Worm (Caenorhabditis elegans) whole organism, early embryonic: Measurements from ENCODE around the gene K11E4.6.

Source experiments
- B0310.2 ChIP-seq: sonication (generic microtip); optimal IDR thresholded peaks from 2 replicates; lab custom pipeline; 2016; ENCODE audit warnings: mild to moderate bottlenecking, missing genetic modification characterization, missing compliant biosample characterization
- F13C5.2 ChIP-seq: sonication (generic microtip); optimal IDR thresholded peaks from 2 replicates; lab custom pipeline; 2017; ENCODE audit warnings: mild to moderate bottlenecking, missing genetic modification characterization, inconsistent platforms, missing compliant biosample characterization
- aly-1 ChIP-seq: sonication (generic microtip); optimal IDR thresholded peaks from 2 replicates; lab custom pipeline; 2016; ENCODE audit warnings: missing genetic modification characterization, missing compliant biosample characterization
- ama-1 ChIP-seq: fragments of 150-350 bp; optimal IDR thresholded peaks from 2 replicates; lab custom pipeline; 2014
- ceh-13 ChIP-seq: fragments of 200-800 bp; sonication (Bioruptor generic); optimal IDR thresholded peaks from 2 replicates; lab custom pipeline; 2018; ENCODE audit warnings: mild to moderate bottlenecking, missing genetic modification characterization, missing compliant biosample characterization
- ceh-36 ChIP-seq: sonication (generic microtip); optimal IDR thresholded peaks from 2 replicates; lab custom pipeline; 2016; ENCODE audit warnings: missing genetic modification characterization, inconsistent platforms, missing compliant biosample characterization
- ets-7 ChIP-seq: sonication (generic microtip); optimal IDR thresholded peaks from 2 replicates; lab custom pipeline; 2016; ENCODE audit warnings: missing genotype, missing genetic modification characterization, missing compliant biosample characterization
- flt-1 ChIP-seq: fragments of 200-800 bp; sonication (Bioruptor generic); IDR thresholded peaks from 2 replicates; pipeline ENCODE4 v1.3.6; 2022; ENCODE audit warnings: missing genetic modification characterization, missing compliant biosample characterization
- hmbx-1 ChIP-seq: sonication (generic microtip); optimal IDR thresholded peaks from 2 replicates; lab custom pipeline; 2016; ENCODE audit warnings: mild to moderate bottlenecking, missing genetic modification characterization, missing compliant biosample characterization
- hmg-4 ChIP-seq: fragments of 200-800 bp; sonication (Bioruptor generic); optimal IDR thresholded peaks from 2 replicates; lab custom pipeline; 2018; ENCODE audit warnings: mild to moderate bottlenecking, missing genetic modification characterization, missing compliant biosample characterization
- hnd-1 ChIP-seq: sonication (generic microtip); optimal IDR thresholded peaks from 2 replicates; lab custom pipeline; 2016; ENCODE audit warnings: missing genetic modification characterization, missing compliant biosample characterization
- pes-1 ChIP-seq: fragments of 200-800 bp; sonication (Bioruptor generic); IDR thresholded peaks from 2 replicates; pipeline ENCODE4 v1.3.6; 2022; ENCODE audit warnings: missing genetic modification reagents, missing genetic modification characterization, missing compliant biosample characterization
- scrt-1 ChIP-seq: fragments of 200-800 bp; sonication (Bioruptor generic); IDR thresholded peaks from 2 replicates; pipeline ENCODE4 v1.3.6; 2022; ENCODE audit warnings: missing genetic modification characterization, missing compliant biosample characterization
- sea-1 ChIP-seq: fragments of 200-800 bp; sonication (Bioruptor generic); conservative IDR thresholded peaks from 2 replicates; pipeline ENCODE4 v1.3.6; 2022; ENCODE audit warnings: missing genetic modification characterization, missing compliant biosample characterization
- tbx-11 ChIP-seq: fragments of 200-800 bp; sonication (Bioruptor generic); IDR thresholded peaks from 2 replicates; pipeline ENCODE4 v1.3.6; 2022; ENCODE audit warnings: missing genetic modification characterization, missing compliant biosample characterization
- tbx-37 ChIP-seq: fragments of 200-800 bp; sonication (Bioruptor generic); conservative IDR thresholded peaks from 2 replicates; pipeline ENCODE4 v1.3.6; 2022; ENCODE audit warnings: missing genetic modification reagents, missing genetic modification characterization, missing compliant biosample characterization
- tra-4 ChIP-seq: sonication (generic microtip); optimal IDR thresholded peaks from 2 replicates; lab custom pipeline; 2017; ENCODE audit warnings: missing genetic modification characterization, missing compliant biosample characterization

K11E4.6 gene

ce11 chrX:13767282-13767681, 42.8 kb downstream of the K11E4.6 start:
- TF ChIP-seq ama-1 (no peak), sea-1 (GFP tag; lab: Robert Waterston, UW) (no peak), ceh-13 (GFP tag; lab: Kevin White, UChicago) (no peak), ets-7 (tag; lab: Kevin White, UChicago) (no peak), hmg-4 (no peak), tbx-11 (no peak), F13C5.2 (tag; lab: Kevin White, UChicago) (no peak), scrt-1 (no peak), hmbx-1 (tag; lab: Kevin White, UChicago) (no peak), hnd-1 (tag; lab: Kevin White, UChicago) (no peak), B0310.2 (no peak), aly-1 (tag; lab: Kevin White, UChicago) (no peak), ceh-36 (tag; lab: Kevin White, UChicago) (no peak), pes-1 (no peak), tbx-37 (GFP tag; lab: Robert Waterston, UW) (no peak), flt-1 (GFP tag; lab: Robert Waterston, UW) (no peak), tra-4 (tag; lab: Kevin White, UChicago) (no peak)

ce11 chrX:13768562-13768961, 44.1 kb downstream of the K11E4.6 start:
- TF ChIP-seq pes-1 (no peak), ets-7 (tag; lab: Kevin White, UChicago) (no peak), hnd-1 (tag; lab: Kevin White, UChicago) (no peak), hmbx-1 (tag; lab: Kevin White, UChicago) (no peak), F13C5.2 (tag; lab: Kevin White, UChicago) (no peak), hmg-4 (no peak), tbx-11 (no peak)

- TF ChIP-seq pes-1, result no peak
- TF ChIP-seq tbx-11, result no peak
- no peak for TF ChIP-seq tbx-37 (GFP tag; lab: Robert Waterston, UW)
- no peak for TF ChIP-seq sea-1 (GFP tag; lab: Robert Waterston, UW)
- TF ChIP-seq scrt-1, result no peak
- no peak for TF ChIP-seq tra-4 (tag; lab: Kevin White, UChicago)
- no peak for TF ChIP-seq ama-1
- no peak for TF ChIP-seq aly-1 (tag; lab: Kevin White, UChicago)
- TF ChIP-seq hmg-4, result no peak
- no peak for TF ChIP-seq hnd-1 (tag; lab: Kevin White, UChicago)
These were observed 46.1 kb downstream of the K11E4.6 start, which contains the start of gene nkb-3 for ce11 chrX:13770508-13770978. nkb-3 (minus strand) TSS chrX:13770558.

- TF ChIP-seq flt-1 (GFP tag; lab: Robert Waterston, UW) (no peak), B0310.2 (no peak), scrt-1 (no peak), ets-7 (tag; lab: Kevin White, UChicago) (no peak), hnd-1 (tag; lab: Kevin White, UChicago) (no peak), ceh-13 (GFP tag; lab: Kevin White, UChicago) (no peak), tbx-37 (GFP tag; lab: Robert Waterston, UW) (no peak), sea-1 (GFP tag; lab: Robert Waterston, UW) (no peak), ama-1 (no peak), hmbx-1 (tag; lab: Kevin White, UChicago) (no peak), pes-1 (no peak), ceh-36 (tag; lab: Kevin White, UChicago) (no peak), F13C5.2 (tag; lab: Kevin White, UChicago) (no peak)
These were observed 48.3 kb downstream of the K11E4.6 start for ce11 chrX:13772734-13773133.

- TF ChIP-seq scrt-1 (no peak), F13C5.2 (tag; lab: Kevin White, UChicago) (no peak), tra-4 (tag; lab: Kevin White, UChicago) (no peak), hmg-4 (no peak)
These were observed 49.7 kb downstream of the K11E4.6 start for ce11 chrX:13774144-13774543.

ce11 chrX:13775508-13775907, 51.0 kb downstream of the K11E4.6 start:
- TF ChIP-seq ets-7 (tag; lab: Kevin White, UChicago), result no peak
- no peak for TF ChIP-seq hmbx-1 (tag; lab: Kevin White, UChicago)
- TF ChIP-seq ama-1, result no peak
- TF ChIP-seq ceh-13 (GFP tag; lab: Kevin White, UChicago), result no peak
- TF ChIP-seq B0310.2, result no peak
- TF ChIP-seq aly-1 (tag; lab: Kevin White, UChicago), result no peak
- no peak for TF ChIP-seq scrt-1
- TF ChIP-seq sea-1 (GFP tag; lab: Robert Waterston, UW), result no peak
- no peak for TF ChIP-seq tbx-37 (GFP tag; lab: Robert Waterston, UW)
- no peak for TF ChIP-seq hmg-4
- TF ChIP-seq tbx-11, result no peak
- no peak for TF ChIP-seq tra-4 (tag; lab: Kevin White, UChicago)
- no peak for TF ChIP-seq flt-1 (GFP tag; lab: Robert Waterston, UW)
- TF ChIP-seq F13C5.2 (tag; lab: Kevin White, UChicago), result no peak
- no peak for TF ChIP-seq hnd-1 (tag; lab: Kevin White, UChicago)
- TF ChIP-seq ceh-36 (tag; lab: Kevin White, UChicago), result no peak
- TF ChIP-seq pes-1, result no peak
